Worm (Caenorhabditis elegans) whole organism, early embryonic: ENCODE results near the gene Y47D7A.11.

Experiments
- ama-1 ChIP-seq: fragments of 150-350 bp; optimal IDR thresholded peaks from 2 replicates; lab custom pipeline; 2014
- ceh-13 ChIP-seq: fragments of 200-800 bp; sonication (Bioruptor generic); optimal IDR thresholded peaks from 2 replicates; lab custom pipeline; 2018; ENCODE audit warnings: mild to moderate bottlenecking, missing genetic modification characterization, missing compliant biosample characterization
- ceh-36 ChIP-seq: sonication (generic microtip); optimal IDR thresholded peaks from 2 replicates; lab custom pipeline; 2016; ENCODE audit warnings: missing genetic modification characterization, inconsistent platforms, missing compliant biosample characterization
- flt-1 ChIP-seq: fragments of 200-800 bp; sonication (Bioruptor generic); IDR thresholded peaks from 2 replicates; pipeline ENCODE4 v1.3.6; 2022; ENCODE audit warnings: missing genetic modification characterization, missing compliant biosample characterization
- tbx-11 ChIP-seq: fragments of 200-800 bp; sonication (Bioruptor generic); IDR thresholded peaks from 2 replicates; pipeline ENCODE4 v1.3.6; 2022; ENCODE audit warnings: missing genetic modification characterization, missing compliant biosample characterization

ce11 chrV:4423860-4424401 is 4.2 kb downstream of the Y47D7A.11 start, which contains the start of the genes Y47D7A.9 and Y47D7A.19:
- TF ChIP-seq ceh-13 (no peak), ama-1 (no peak), flt-1 (GFP tag; lab: Robert Waterston, UW) (no peak), tbx-11 (GFP tag; lab: Robert Waterston, UW) (no peak), ceh-36 (tag; lab: Kevin White, UChicago) (no peak)
